Fruit fly (Drosophila melanogaster): Measurements from ENCODE around the gene Pfdn6.

Gene Pfdn6

dm6 chr3L:19896280-19896891, 27.1 kb upstream of the Pfdn6 start (continued):
- TF ChIP-seq mirr (GFP tag; optimal IDR thresholded peaks at IDR 0.05) (peak; percentile 20), lov (optimal IDR thresholded peaks at IDR 0.05) (no peak), lov (GFP tag; IDR thresholded peaks at IDR 0.05) (no peak), nom (GFP tag; optimal IDR thresholded peaks at IDR 0.05) (peak; percentile 49), CG3407 (GFP tag; optimal IDR thresholded peaks at IDR 0.05) (no peak), CG12155 (GFP tag; optimal IDR thresholded peaks at IDR 0.05) (peak; percentile 94), CG4854 (GFP tag; optimal IDR thresholded peaks at IDR 0.05) (no peak), pros (GFP tag; optimal IDR thresholded peaks at IDR 0.05) (peak; percentile 45), chinmo (GFP tag; IDR thresholded peaks at IDR 0.05; ENCODE audit: partially characterized antibody) (peak; percentile 82; the same call in 2 of the 4 replicates), chm (GFP tag; IDR thresholded peaks at IDR 0.05) (peak; percentile 25; the same call in 1 of the 2 replicates), slbo (GFP tag; IDR thresholded peaks at IDR 0.05) (0 out of 2 replicates have a peak, but pooled peaks have one; percentile 4), otp (GFP tag; IDR thresholded peaks at IDR 0.05) (no peak), pzg (GFP tag; optimal IDR thresholded peaks at IDR 0.05) (no peak), Nf-YC (tag; optimal IDR thresholded peaks at IDR 0.05) (no peak), zen2 (GFP tag; IDR thresholded peaks at IDR 0.05; ENCODE audit: partially characterized antibody) (peak; percentile 11; the same call in 1 of the 3 replicates), CG3163 (GFP tag; optimal IDR thresholded peaks at IDR 0.05) (peak; percentile 90), Elba2 (GFP tag; optimal IDR thresholded peaks at IDR 0.05) (peak; percentile 10), nmo (GFP tag; optimal IDR thresholded peaks at IDR 0.05) (no peak), Mad (GFP tag; optimal IDR thresholded peaks at IDR 0.05) (no peak), CG12391 (tag; optimal IDR thresholded peaks at IDR 0.05) (no peak), CG4707 (GFP tag; optimal IDR thresholded peaks at IDR 0.05) (no peak), stwl (tag; optimal IDR thresholded peaks at IDR 0.05) (peak; percentile 7), Dek (tag; optimal IDR thresholded peaks at IDR 0.05) (peak; percentile 19), fd102C (GFP tag; optimal IDR thresholded peaks at IDR 0.05) (no peak), ro (GFP tag; IDR thresholded peaks at IDR 0.05) (no peak), CG2116 (GFP tag; optimal IDR thresholded peaks at IDR 0.05) (no peak), Hr3 (GFP tag; optimal IDR thresholded peaks at IDR 0.05) (no peak), CG12659 (GFP tag; optimal IDR thresholded peaks at IDR 0.05) (no peak), grn (GFP tag; optimal IDR thresholded peaks at IDR 0.05) (peak; percentile 36), Meics (GFP tag; optimal IDR thresholded peaks at IDR 0.05) (no peak)

- TF ChIP-seq CG3838 (GFP tag; optimal IDR thresholded peaks at IDR 0.05) (no peak), CG7556 (GFP tag; optimal IDR thresholded peaks at IDR 0.05) (peak; percentile 38), kay (GFP tag; optimal IDR thresholded peaks at IDR 0.05) (no peak), Hr78 (GFP tag; optimal IDR thresholded peaks at IDR 0.05) (no peak), CG14667 (GFP tag; IDR thresholded peaks at IDR 0.05) (no peak), bigmax (GFP tag; optimal IDR thresholded peaks at IDR 0.05) (no peak), CG7357 (GFP tag; IDR thresholded peaks at IDR 0.05) (no peak), crc (GFP tag; optimal IDR thresholded peaks at IDR 0.05) (no peak), hbn (GFP tag; IDR thresholded peaks at IDR 0.05; ENCODE audit: partially characterized antibody) (no peak; the same call in 1 of the 2 replicates), Hey (tag; optimal IDR thresholded peaks at IDR 0.05) (no peak), Fer1 (GFP tag; optimal IDR thresholded peaks at IDR 0.05) (peak; percentile 30), tna (GFP tag; IDR thresholded peaks at IDR 0.05; ENCODE audit: partially characterized antibody) (no peak), Rfx (GFP tag; IDR thresholded peaks at IDR 0.05) (no peak; the same call in 1 of the 2 replicates), sqz (GFP tag; optimal IDR thresholded peaks at IDR 0.05) (no peak), Sox102F (GFP tag; optimal IDR thresholded peaks at IDR 0.05) (no peak), Gsc (GFP tag; IDR thresholded peaks at IDR 0.05) (no peak), zfh2 (GFP tag; optimal IDR thresholded peaks at IDR 0.05) (peak; percentile 3), CG9437 (GFP tag; optimal IDR thresholded peaks at IDR 0.05) (peak; percentile 99), CG31441 (GFP tag; IDR thresholded peaks at IDR 0.05) (0 out of 2 replicates have a peak, but pooled peaks have one; percentile 34)
Measured at dm6 chr3L:19896892-19897684, 26.4 kb upstream of the Pfdn6 start.

Measured in whole organism, embryonic.